Fruit fly (Drosophila melanogaster) whole organism, prepupa: ENCODE measurements around the gene cpo.

Source experiments
- CG11762 ChIP-seq: fragments of 200-800 bp; sonication (Bioruptor generic); optimal IDR thresholded peaks from 3 replicates; lab custom pipeline; 2016; ENCODE audit warnings: missing biosample characterization, missing genetic modification characterization; ENCODE audit not compliant: insufficient read depth
- CG11902 ChIP-seq: fragments of 200-800 bp; sonication (Bioruptor generic); optimal IDR thresholded peaks from 3 replicates; lab custom pipeline; 2016; ENCODE audit warnings: missing biosample characterization, missing genetic modification characterization
- CG1621 ChIP-seq: fragments of 200-800 bp; sonication (Bioruptor generic); optimal IDR thresholded peaks from 3 replicates; lab custom pipeline; 2018; ENCODE audit warnings: missing biosample characterization, mild to moderate bottlenecking, missing genetic modification characterization
- CG3919 ChIP-seq: fragments of 200-800 bp; sonication (Bioruptor generic); optimal IDR thresholded peaks from 3 replicates; lab custom pipeline; 2016; ENCODE audit warnings: missing biosample characterization, missing genetic modification characterization
- CG6854 ChIP-seq: fragments of 200-800 bp; sonication (Bioruptor generic); optimal IDR thresholded peaks from 2 replicates; lab custom pipeline; 2017; ENCODE audit warnings: missing biosample characterization, mild to moderate bottlenecking, missing genetic modification characterization
- CG7368 ChIP-seq: fragments of 200-800 bp; sonication (Bioruptor generic); optimal IDR thresholded peaks from 3 replicates; lab custom pipeline; 2016; ENCODE audit warnings: missing biosample characterization, missing genetic modification characterization
- Eip93F ChIP-seq: fragments of 200-800 bp; sonication (Bioruptor generic); optimal IDR thresholded peaks from 2 replicates; lab custom pipeline; 2016; ENCODE audit warnings: missing biosample characterization, mild to moderate bottlenecking, missing genetic modification characterization
- Sox102F ChIP-seq: fragments of 200-800 bp; sonication (Bioruptor generic); optimal IDR thresholded peaks from 2 replicates; lab custom pipeline; 2016; ENCODE audit warnings: missing biosample characterization, mild to moderate bottlenecking, missing genetic modification characterization
- dsx ChIP-seq: fragments of 200-800 bp; optimal IDR thresholded peaks from 3 replicates; lab custom pipeline; 2019; ENCODE audit warnings: missing biosample characterization, mild to moderate bottlenecking, missing genetic modification characterization, moderate library complexity; ENCODE audit not compliant: poor library complexity, severe bottlenecking
- lz ChIP-seq: fragments of 200-800 bp; sonication (Bioruptor generic); optimal IDR thresholded peaks from 3 replicates; lab custom pipeline; 2016; ENCODE audit warnings: missing biosample characterization, missing genetic modification characterization
- net ChIP-seq: fragments of 200-800 bp; sonication (Bioruptor generic); optimal IDR thresholded peaks from 3 replicates; lab custom pipeline; 2016; ENCODE audit warnings: missing biosample characterization, missing genetic modification characterization
- pdm3 ChIP-seq: fragments of 200-800 bp; sonication (Bioruptor generic); optimal IDR thresholded peaks from 3 replicates; lab custom pipeline; 2016; ENCODE audit warnings: missing biosample characterization, missing genetic modification characterization
- ss ChIP-seq, 2 experiments: fragments of 200-800 bp; sonication (Bioruptor generic); optimal IDR thresholded peaks; 2 replicates in 1 of 2; 3 replicates in 1 of 2; lab custom pipeline; 2017 to 2018; ENCODE audit warnings: mild to moderate bottlenecking in 2 of 2, missing biosample characterization in 2 of 2, missing genetic modification characterization in 2 of 2, moderate library complexity in 1 of 2

dm6 chr3R:17948227-17949206 is 28.9 kb downstream of the cpo start:
- TF ChIP-seq CG11762, result no peak
- TF ChIP-seq CG6854 (GFP tag; lab: Kevin White, UChicago), result no peak
- TF ChIP-seq Eip93F, result no peak
- TF ChIP-seq CG3919, result no peak
- TF ChIP-seq CG11902, result no peak
- TF ChIP-seq Sox102F, result no peak
- no peak for TF ChIP-seq lz (GFP tag; lab: Kevin White, UChicago)
- no peak for TF ChIP-seq pdm3 (GFP tag; lab: Kevin White, UChicago)
- no peak for TF ChIP-seq ss (GFP tag; optimal IDR thresholded peaks at IDR 0.05; lab: Kevin White, UChicago)
- no peak for TF ChIP-seq dsx
- TF ChIP-seq net (GFP tag; lab: Kevin White, UChicago), result no peak
- TF ChIP-seq CG7368 (GFP tag; lab: Kevin White, UChicago), result no peak
- TF ChIP-seq CG1621, result no peak
